Worm (Caenorhabditis elegans): ENCODE results near the gene Y32G9A.12.
A peak's percentile ranks its signal among the peaks of the same experiment; 100 is the strongest.

ce11 chrV:1874827-1875226 lies 45.2 kb downstream of the Y32G9A.12 start:
- TF ChIP-seq ztf-18 (tag; optimal IDR thresholded peaks at IDR 0.05), result no peak
- no peak for TF ChIP-seq nfyb-1 (GFP tag; IDR thresholded peaks at IDR 0.05)
- no peak for TF ChIP-seq snpc-1.1 (tag; optimal IDR thresholded peaks at IDR 0.05; ENCODE audit: insufficient read depth)
- no peak for TF ChIP-seq egl-18 (GFP tag; IDR thresholded peaks at IDR 0.05)
- no peak for TF ChIP-seq lsy-27 (tag; optimal IDR thresholded peaks at IDR 0.05; ENCODE audit: borderline replicate concordance, insufficient read depth)
- TF ChIP-seq Y53F4B.3 (GFP tag; IDR thresholded peaks at IDR 0.05), result no peak
- TF ChIP-seq F49E8.2 (tag; optimal IDR thresholded peaks at IDR 0.05; ENCODE audit: insufficient read depth), result no peak
- TF ChIP-seq ztf-26 (tag; optimal IDR thresholded peaks at IDR 0.05), result no peak
- peak; percentile 74 for TF ChIP-seq zfh-2 (GFP tag; conservative IDR thresholded peaks at IDR 0.05)

Measured in whole organism, young adult.